Fruit fly (Drosophila melanogaster): ENCODE data around the gene CG2924.

The CG2924 gene

dm6 chrX:2301613-2302522 lies 31.3 kb upstream of the CG2924 start (continued):
- peak; percentile 75 for TF ChIP-seq CG4820 (GFP tag; optimal IDR thresholded peaks at IDR 0.05)
- 0 out of 2 replicates have a peak, but pooled peaks have one; percentile 60 for TF ChIP-seq Adf1 (GFP tag; IDR thresholded peaks at IDR 0.05)
- TF ChIP-seq CG6854 (GFP tag; optimal IDR thresholded peaks at IDR 0.05), result peak; percentile 69
- peak; percentile 38 for TF ChIP-seq CG4617 (GFP tag; optimal IDR thresholded peaks at IDR 0.05; ENCODE audit: borderline replicate concordance)
- peak; percentile 59 for TF ChIP-seq kay (GFP tag; optimal IDR thresholded peaks at IDR 0.05)
- peak; percentile 21 for TF ChIP-seq TFAM (GFP tag; optimal IDR thresholded peaks at IDR 0.05)
- no peak for TF ChIP-seq CG6791 (GFP tag; IDR thresholded peaks at IDR 0.05; ENCODE audit: partially characterized antibody)
- TF ChIP-seq sna (GFP tag; IDR thresholded peaks at IDR 0.05; ENCODE audit: partially characterized antibody), result no peak
- peak; percentile 23; the same call in 1 of the 3 replicates for TF ChIP-seq CG6175 (GFP tag; IDR thresholded peaks at IDR 0.05)
- peak; percentile 28 for TF ChIP-seq Hmx (GFP tag; optimal IDR thresholded peaks at IDR 0.05)
- peak; percentile 47 for TF ChIP-seq CG6765 (GFP tag; optimal IDR thresholded peaks at IDR 0.05)
- no peak for TF ChIP-seq CG8478 (optimal IDR thresholded peaks at IDR 0.05)
- peak; percentile 60 for TF ChIP-seq CG10959 (GFP tag; IDR thresholded peaks at IDR 0.05)
- TF ChIP-seq Lpt (GFP tag; optimal IDR thresholded peaks at IDR 0.05), result no peak
- no peak for TF ChIP-seq tll (GFP tag; optimal IDR thresholded peaks at IDR 0.05)
- peak; percentile 62 for TF ChIP-seq cwo (GFP tag; optimal IDR thresholded peaks at IDR 0.05)
- TF ChIP-seq CG9932 (GFP tag; IDR thresholded peaks at IDR 0.05), result peak; percentile 68
- peak; percentile 65; the same call in 1 of the 2 replicates for TF ChIP-seq gsb (GFP tag; IDR thresholded peaks at IDR 0.05)
- TF ChIP-seq NfI (GFP tag; optimal IDR thresholded peaks at IDR 0.05), result peak; percentile 79
- peak; percentile 77 for TF ChIP-seq Dbx (GFP tag; IDR thresholded peaks at IDR 0.05)
- peak; percentile 74 for TF ChIP-seq CG18619 (GFP tag; optimal IDR thresholded peaks at IDR 0.05)
- peak; percentile 71 for TF ChIP-seq Gsc (GFP tag; IDR thresholded peaks at IDR 0.05)
- TF ChIP-seq psq (GFP tag; optimal IDR thresholded peaks at IDR 0.05), result peak; percentile 1
- no peak for TF ChIP-seq BEAF-32 (GFP tag; optimal IDR thresholded peaks at IDR 0.05)
- peak; percentile 81 for TF ChIP-seq nerfin-1 (tag; optimal IDR thresholded peaks at IDR 0.05)
- peak; percentile 72 for TF ChIP-seq da (GFP tag; optimal IDR thresholded peaks at IDR 0.05)
- peak; percentile 62 for TF ChIP-seq CG10274 (GFP tag; optimal IDR thresholded peaks at IDR 0.05)
- peak; percentile 34 for TF ChIP-seq CG10462 (GFP tag; optimal IDR thresholded peaks at IDR 0.05)
- no peak for TF ChIP-seq pita (GFP tag; optimal IDR thresholded peaks at IDR 0.05)
- TF ChIP-seq CG13624 (GFP tag; optimal IDR thresholded peaks at IDR 0.05), result peak; percentile 81
- TF ChIP-seq grau (tag; optimal IDR thresholded peaks at IDR 0.05), result peak; percentile 81
- peak; percentile 47 for TF ChIP-seq CG15696 (tag; optimal IDR thresholded peaks at IDR 0.05)
- TF ChIP-seq CG34224 (GFP tag; IDR thresholded peaks at IDR 0.05; ENCODE audit: partially characterized antibody), result no peak
- no peak for TF ChIP-seq dati (GFP tag; IDR thresholded peaks at IDR 0.05)
- peak; percentile 71 for TF ChIP-seq fd3F (GFP tag; optimal IDR thresholded peaks at IDR 0.05)
- TF ChIP-seq CG30020 (tag; optimal IDR thresholded peaks at IDR 0.05), result peak; percentile 41
- peak; percentile 79 for TF ChIP-seq ATbp (GFP tag; optimal IDR thresholded peaks at IDR 0.05)
- TF ChIP-seq CG1647 (GFP tag; optimal IDR thresholded peaks at IDR 0.05), result peak; percentile 56
- peak; percentile 53; the same call in 1 of the 2 replicates for TF ChIP-seq CG11085 (GFP tag; IDR thresholded peaks at IDR 0.05)
- TF ChIP-seq CG4730 (GFP tag; IDR thresholded peaks at IDR 0.05), result peak; percentile 67
- TF ChIP-seq prd (optimal IDR thresholded peaks at IDR 0.05), result no peak
- TF ChIP-seq prd (GFP tag; IDR thresholded peaks at IDR 0.05), result peak; percentile 90
- TF ChIP-seq CG10431 (GFP tag; optimal IDR thresholded peaks at IDR 0.05), result peak; percentile 53
- TF ChIP-seq CG10209 (GFP tag; optimal IDR thresholded peaks at IDR 0.05), result peak; percentile 81
- peak; percentile 89 for TF ChIP-seq CG11695 (GFP tag; IDR thresholded peaks at IDR 0.05)
- peak; percentile 69 for TF ChIP-seq Hr3 (GFP tag; optimal IDR thresholded peaks at IDR 0.05)
- no peak for TF ChIP-seq Hr39 (optimal IDR thresholded peaks at IDR 0.05)
- TF ChIP-seq ranshi (GFP tag; IDR thresholded peaks at IDR 0.05), result peak; percentile 83; the same call in 1 of the 2 replicates
- TF ChIP-seq CG16779 (GFP tag; IDR thresholded peaks at IDR 0.05), result no peak

Measured in whole organism, embryonic.